Worm (Caenorhabditis elegans) whole organism, L4 larva: ENCODE results near the gene dgk-2.
A peak's percentile ranks its signal among the peaks of the same experiment; 100 is the strongest.

Experiments used
- ZK546.5 ChIP-seq, 2 experiments: sonication (generic microtip); optimal IDR thresholded peaks; 2 replicates each; lab custom pipeline; 2017; ENCODE audit warnings: missing biosample characterization in 2 of 2, missing genetic modification characterization in 2 of 2
- aha-1 ChIP-seq: fragments of 150-350 bp; peaks from one replicate; lab custom pipeline; 2014; ENCODE audit warnings: missing biosample characterization, missing genetic modification characterization
- ceh-44 ChIP-seq: fragments of 200-800 bp; sonication (Bioruptor generic); IDR thresholded peaks from 2 replicates; pipeline ENCODE4 v1.3.6; 2022; ENCODE audit warnings: missing genetic modification reagents, missing genetic modification characterization, missing compliant biosample characterization
- ceh-82 ChIP-seq: sonication (generic microtip); optimal IDR thresholded peaks from 2 replicates; lab custom pipeline; 2017; ENCODE audit warnings: missing biosample characterization, missing genetic modification characterization
- daf-16 ChIP-seq, 3 experiments: sonication (generic microtip); optimal IDR thresholded peaks; 2 replicates each; lab custom pipeline; 2016 to 2017; ENCODE audit warnings: missing genetic modification characterization in 3 of 3, missing genetic modification reagents in 3 of 3, mild to moderate bottlenecking in 2 of 3, missing compliant biosample characterization in 2 of 3, missing biosample characterization in 1 of 3, moderate library complexity in 1 of 3
- dpl-1 ChIP-seq: fragments of 150-350 bp; optimal IDR thresholded peaks from 2 replicates; lab custom pipeline; 2014; ENCODE audit warnings: missing biosample characterization, missing genetic modification reagents, missing genetic modification characterization
- dve-1 ChIP-seq: sonication (generic microtip); optimal IDR thresholded peaks from 2 replicates; lab custom pipeline; 2017; ENCODE audit warnings: antibody characterized with exemption, mild to moderate bottlenecking, missing genetic modification characterization, missing compliant biosample characterization; ENCODE audit not compliant: insufficient read depth
- egl-43 ChIP-seq: fragments of 200-800 bp; sonication (Bioruptor generic); IDR thresholded peaks from 2 replicates; pipeline ENCODE4 v1.3.6; 2022; ENCODE audit warnings: missing genetic modification reagents, missing genetic modification characterization, missing compliant biosample characterization
- hlh-11 ChIP-seq: fragments of 200-800 bp; sonication (Bioruptor generic); optimal IDR thresholded peaks from 2 replicates; lab custom pipeline; 2018; ENCODE audit warnings: mild to moderate bottlenecking, missing genetic modification characterization, missing compliant biosample characterization
- hlh-30 ChIP-seq: sonication (generic microtip); optimal IDR thresholded peaks from 2 replicates; lab custom pipeline; 2017; ENCODE audit warnings: antibody characterized with exemption, mild to moderate bottlenecking, missing genetic modification characterization, missing compliant biosample characterization; ENCODE audit not compliant: insufficient read depth
- hmg-1.1 ChIP-seq: fragments of 200-800 bp; sonication (Bioruptor generic); IDR thresholded peaks from 2 replicates; pipeline ENCODE4 v1.3.6; 2022; ENCODE audit warnings: missing genetic modification reagents, missing genetic modification characterization, missing compliant biosample characterization
- jun-1 ChIP-seq: fragments of 150-350 bp; optimal IDR thresholded peaks from 2 replicates; lab custom pipeline; 2014; ENCODE audit warnings: missing biosample characterization, missing genetic modification reagents, missing genetic modification characterization
- lin-38 ChIP-seq: fragments of 200-800 bp; sonication (Bioruptor generic); IDR thresholded peaks from 2 replicates; pipeline ENCODE4 v1.3.6; 2022; ENCODE audit warnings: missing genetic modification reagents, missing genetic modification characterization, missing compliant biosample characterization
- lsy-2 ChIP-seq, 2 experiments: fragments of 150-350 bp in 1 of 2; sonication (generic microtip) in 1 of 2; optimal IDR thresholded peaks; 2 replicates each; lab custom pipeline; 2014 to 2017; ENCODE audit warnings: missing biosample characterization in 2 of 2, missing genetic modification characterization in 2 of 2
- madf-9 ChIP-seq: fragments of 200-800 bp; sonication (Bioruptor generic); conservative IDR thresholded peaks from 2 replicates; pipeline ENCODE4 v1.3.6; 2022; ENCODE audit warnings: missing genetic modification reagents, missing genetic modification characterization, missing compliant biosample characterization
- mdl-1 ChIP-seq, 2 experiments: fragments of 150-350 bp in 1 of 2; sonication (generic microtip) in 1 of 2; optimal IDR thresholded peaks; 2 replicates each; lab custom pipeline; 2014 to 2017; ENCODE audit warnings: missing biosample characterization in 2 of 2, missing genetic modification characterization in 2 of 2
- mep-1 ChIP-seq: fragments of 150-350 bp; sonication (generic microtip); optimal IDR thresholded peaks from 3 replicates; lab custom pipeline; 2014; ENCODE audit warnings: missing biosample characterization, missing genetic modification characterization
- mes-2 ChIP-seq: sonication (generic microtip); optimal IDR thresholded peaks from 2 replicates; lab custom pipeline; 2016; ENCODE audit warnings: missing genotype, mild to moderate bottlenecking, missing genetic modification characterization, missing compliant biosample characterization; ENCODE audit not compliant: poor library complexity, severe bottlenecking
- mxl-3 ChIP-seq: fragments of 200-800 bp; sonication (Bioruptor generic); optimal IDR thresholded peaks from 2 replicates; lab custom pipeline; 2018; ENCODE audit warnings: mild to moderate bottlenecking, missing genetic modification characterization, missing compliant biosample characterization
- nhr-10 ChIP-seq: fragments of 150-350 bp; optimal IDR thresholded peaks from 2 replicates; lab custom pipeline; 2014; ENCODE audit warnings: missing biosample characterization, missing genetic modification characterization
- nhr-11 ChIP-seq: fragments of 150-350 bp; optimal IDR thresholded peaks from 2 replicates; lab custom pipeline; 2014; ENCODE audit warnings: missing biosample characterization, missing genetic modification characterization
- nhr-25 ChIP-seq: sonication (generic microtip); optimal IDR thresholded peaks from 2 replicates; lab custom pipeline; 2017; ENCODE audit warnings: missing genetic modification characterization, mild to moderate bottlenecking, missing compliant biosample characterization, antibody characterized with exemption, moderate library complexity, borderline replicate concordance; ENCODE audit not compliant: insufficient read depth
- nhr-28 ChIP-seq: fragments of 150-350 bp; optimal IDR thresholded peaks from 2 replicates; lab custom pipeline; 2014; ENCODE audit warnings: missing biosample characterization, missing genetic modification characterization
- nhr-41 ChIP-seq: fragments of 200-800 bp; sonication (Bioruptor generic); IDR thresholded peaks from 2 replicates; pipeline ENCODE4 v1.3.6; 2022; ENCODE audit warnings: missing genetic modification reagents, missing genetic modification characterization, missing compliant biosample characterization
- nhr-77 ChIP-seq: fragments of 150-350 bp; optimal IDR thresholded peaks from 2 replicates; lab custom pipeline; 2014; ENCODE audit warnings: missing biosample characterization, missing genetic modification characterization
- pqm-1 ChIP-seq: sonication (generic microtip); optimal IDR thresholded peaks from 2 replicates; lab custom pipeline; 2017; ENCODE audit warnings: missing biosample characterization, missing genetic modification characterization
- rbr-2 ChIP-seq: sonication (generic microtip); optimal IDR thresholded peaks from 2 replicates; lab custom pipeline; 2016; ENCODE audit warnings: missing genotype, missing genetic modification characterization, missing compliant biosample characterization
- snpc-4 ChIP-seq: fragments of 150-350 bp; optimal IDR thresholded peaks from 2 replicates; lab custom pipeline; 2014; ENCODE audit warnings: missing biosample characterization, missing genetic modification characterization
- spr-3 ChIP-seq: fragments of 200-800 bp; sonication (Bioruptor generic); optimal IDR thresholded peaks from 2 replicates; lab custom pipeline; 2018; ENCODE audit warnings: mild to moderate bottlenecking, missing genetic modification characterization, missing compliant biosample characterization
- unc-62 ChIP-seq, 3 experiments: fragments of 150-350 bp in 1 of 3; sonication (generic microtip); optimal IDR thresholded peaks in 2 of 3; peaks in 1 of 3; 1 replicate in 1 of 3; 2 replicates in 2 of 3; lab custom pipeline; 2014 to 2017; ENCODE audit warnings: missing biosample characterization in 3 of 3, missing genetic modification characterization in 3 of 3, missing genetic modification reagents in 3 of 3, missing genotype in 1 of 3
- vab-7 ChIP-seq: fragments of 200-800 bp; sonication (Bioruptor generic); IDR thresholded peaks from 2 replicates; pipeline ENCODE4 v1.3.6; 2022; ENCODE audit warnings: missing genetic modification reagents, missing genetic modification characterization, missing compliant biosample characterization
- zfp-2 ChIP-seq: sonication (generic microtip); optimal IDR thresholded peaks from 2 replicates; lab custom pipeline; 2016; ENCODE audit warnings: mild to moderate bottlenecking, missing genetic modification characterization, missing compliant biosample characterization

Gene dgk-2

DNA sequence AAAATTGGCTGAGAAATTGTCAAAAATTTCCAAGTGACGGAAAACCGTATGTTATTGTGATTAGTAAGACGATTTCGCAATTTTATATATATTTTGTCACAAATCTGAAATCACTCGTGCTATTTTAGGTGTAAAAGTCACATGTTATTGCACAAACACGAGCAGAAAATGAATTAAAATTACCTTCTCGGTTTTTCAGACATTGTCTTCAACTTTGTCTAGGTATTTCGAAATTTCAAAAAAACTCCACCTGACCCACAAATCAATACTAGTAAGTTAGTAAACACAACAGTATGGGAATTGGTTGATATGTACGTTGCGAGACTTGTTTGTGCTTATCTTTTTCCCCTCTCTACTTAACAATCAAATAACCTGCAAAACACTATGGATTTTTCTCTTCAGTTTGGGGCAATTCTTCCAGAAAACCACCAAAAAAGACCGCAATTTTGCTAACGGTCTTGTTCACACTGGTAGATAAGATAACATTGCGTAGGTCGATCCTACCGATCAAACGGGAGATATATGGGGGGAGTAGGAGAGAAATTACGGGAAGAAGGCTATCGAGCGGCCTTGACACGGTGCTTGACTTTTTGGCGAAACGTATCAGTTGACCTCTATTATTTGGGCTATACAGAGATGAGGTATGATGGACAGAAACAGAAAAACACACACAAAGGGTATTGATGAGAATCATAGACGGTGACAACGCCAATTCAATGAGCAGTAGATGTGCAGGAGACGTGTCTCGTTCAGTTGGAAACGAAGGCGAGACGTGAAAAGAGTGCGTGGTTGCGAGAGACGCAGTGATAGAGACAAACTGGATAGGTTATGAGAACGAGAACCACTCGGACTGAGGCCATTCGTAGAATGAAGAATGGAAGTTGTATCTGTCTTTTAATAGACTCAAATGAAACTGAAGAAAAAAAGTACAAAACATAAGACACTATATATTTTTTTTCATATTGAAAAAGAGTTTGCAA, 17.9 kb upstream of the dgk-2 start, which contains the start of gene C07A12.7:
TSS of gene C07A12.7 (minus strand) at position 308 of the 980 bp plus-strand sequence.
- TF ChIP-seq hmg-1.1 (peak; percentile 34), jun-1 (tag; lab: Kevin White, UChicago) (no peak), hlh-30 (tag; lab: Kevin White, UChicago) (peak; percentile 16), daf-16 (GFP tag; optimal IDR thresholded peaks at IDR 0.05; lab: Kevin White, UChicago) (no peak), daf-16 (tag; optimal IDR thresholded peaks at IDR 0.05; lab: Kevin White, UChicago) (peak; percentile 42), lsy-2 (tag; optimal IDR thresholded peaks at IDR 0.05; lab: Kevin White, UChicago) (peak in 1 of 2 experiments; percentile 25), lin-38 (GFP tag; lab: Robert Waterston, UW) (no peak), madf-9 (GFP tag; lab: Robert Waterston, UW) (no peak), unc-62 (GFP tag; optimal IDR thresholded peaks at IDR 0.05 in 1 of 2; lab: Kevin White, UChicago) (peak in 1 of 2 experiments; percentile 72), unc-62 (tag; optimal IDR thresholded peaks at IDR 0.05; lab: Kevin White, UChicago) (no peak), nhr-25 (peak; percentile 71), snpc-4 (tag; lab: Kevin White, UChicago) (no peak), ceh-44 (GFP tag; lab: Robert Waterston, UW) (no peak), spr-3 (GFP tag; lab: Kevin White, UChicago) (peak; percentile 48), rbr-2 (peak; percentile 10), mes-2 (tag; lab: Kevin White, UChicago) (peak; percentile 30), aha-1 (tag; lab: Kevin White, UChicago) (peak; percentile 68), egl-43 (GFP tag; lab: Robert Waterston, UW) (no peak), dpl-1 (GFP tag; lab: Kevin White, UChicago) (no peak), dve-1 (tag; lab: Kevin White, UChicago) (peak; percentile 28)

DNA sequence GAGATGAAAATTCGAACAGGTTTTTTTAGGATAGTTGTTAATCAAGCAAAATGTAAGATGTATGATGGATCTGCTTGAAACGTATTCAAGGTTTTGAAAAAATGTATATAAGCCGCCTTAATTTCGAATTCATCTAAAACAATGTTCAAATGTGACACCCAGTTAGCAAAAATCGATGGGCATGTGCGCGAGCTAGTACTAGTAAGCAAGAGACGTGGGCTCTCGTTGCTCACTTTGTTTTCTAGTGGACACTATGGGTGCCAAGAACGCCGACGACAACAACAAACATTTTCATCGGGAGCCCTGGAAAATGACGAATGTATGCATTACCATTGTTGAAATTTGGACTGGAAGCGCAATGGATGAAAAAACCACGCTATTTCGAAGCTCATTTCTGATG, 17.0 kb upstream of the dgk-2 start:
- TF ChIP-seq unc-62 (GFP tag; optimal IDR thresholded peaks at IDR 0.05 in 1 of 2; lab: Kevin White, UChicago) (peak in 1 of 2 experiments; percentile 85), unc-62 (tag; optimal IDR thresholded peaks at IDR 0.05; lab: Kevin White, UChicago) (no peak), vab-7 (GFP tag; lab: Robert Waterston, UW) (no peak), ZK546.5 (tag; optimal IDR thresholded peaks at IDR 0.05; lab: Kevin White, UChicago) (no peak), hlh-30 (tag; lab: Kevin White, UChicago) (peak; percentile 18), zfp-2 (tag; lab: Kevin White, UChicago) (no peak), nhr-11 (tag; lab: Kevin White, UChicago) (no peak), mdl-1 (tag; optimal IDR thresholded peaks at IDR 0.05; lab: Kevin White, UChicago) (peak in 1 of 2 experiments; percentile 27), nhr-77 (tag; lab: Kevin White, UChicago) (no peak), mep-1 (tag; lab: Kevin White, UChicago) (no peak)

DNA sequence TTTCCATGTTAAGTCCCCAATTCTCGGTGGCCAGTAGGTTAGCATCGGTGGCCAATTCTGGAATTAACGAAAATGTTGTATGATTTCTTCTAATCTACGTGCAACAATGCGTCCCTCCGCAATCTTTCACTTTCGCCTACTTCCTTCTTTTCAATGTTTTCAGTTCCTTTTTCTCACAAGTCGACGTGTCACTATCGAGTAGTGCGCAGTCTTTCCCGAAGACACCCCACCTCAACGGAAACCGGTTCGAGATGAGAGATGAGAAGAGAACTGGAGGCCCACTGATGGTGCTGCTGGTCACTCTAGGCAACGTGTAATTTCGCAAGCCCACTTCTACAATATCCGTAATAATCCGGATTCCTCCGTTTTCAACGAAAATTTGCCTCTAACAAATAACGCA, 15.8 kb upstream of the dgk-2 start:
- TF ChIP-seq hlh-11 (tag; lab: Kevin White, UChicago) (peak; percentile 49), nhr-28 (tag; lab: Kevin White, UChicago) (peak; percentile 59), aha-1 (tag; lab: Kevin White, UChicago) (peak; percentile 83), mdl-1 (tag; optimal IDR thresholded peaks at IDR 0.05; lab: Kevin White, UChicago) (peak in 1 of 2 experiments; percentile 52), spr-3 (GFP tag; lab: Kevin White, UChicago) (peak; percentile 29), nhr-41 (no peak), mxl-3 (GFP tag; lab: Kevin White, UChicago) (peak; percentile 82), pqm-1 (tag; lab: Kevin White, UChicago) (no peak), ceh-82 (tag; lab: Kevin White, UChicago) (no peak), nhr-10 (tag; lab: Kevin White, UChicago) (peak; percentile 10), unc-62 (GFP tag; optimal IDR thresholded peaks at IDR 0.05 in 1 of 2; lab: Kevin White, UChicago) (peak in 1 of 2 experiments; percentile 16), unc-62 (tag; optimal IDR thresholded peaks at IDR 0.05; lab: Kevin White, UChicago) (no peak)
